Worm (Caenorhabditis elegans): ENCODE results near the gene kin-21.

DNA sequence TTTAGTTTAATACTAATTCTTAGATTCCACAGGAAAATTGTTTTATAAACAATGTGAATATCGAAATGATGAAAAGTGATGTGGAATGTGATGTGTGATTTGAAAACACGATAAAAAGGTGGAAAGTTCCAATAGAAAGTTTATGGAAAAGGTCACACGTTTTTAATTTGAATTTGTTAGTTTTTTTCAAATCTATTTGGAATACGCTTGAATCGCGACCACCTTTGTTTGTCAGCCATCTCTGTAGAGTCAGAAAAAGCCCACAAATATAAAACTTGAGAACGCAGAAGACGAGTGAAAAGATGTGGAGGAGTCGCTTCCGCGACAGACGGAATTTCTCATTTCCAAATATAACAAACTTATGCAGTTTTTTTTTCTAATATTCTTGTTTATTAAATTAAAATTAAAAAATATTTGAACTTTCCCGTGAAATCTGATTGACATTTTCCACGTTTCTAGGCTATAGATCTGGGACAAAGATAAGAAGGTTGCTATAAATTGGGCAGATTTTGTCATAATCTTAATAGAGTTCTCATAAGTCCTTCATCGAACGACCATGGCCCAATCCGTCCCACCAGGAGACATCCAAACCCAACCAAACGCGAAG lies 8.4 kb downstream of the kin-21 start, which contains the start of the genes kin-24 and msp-56:
- no peak for TF ChIP-seq ama-1 (optimal IDR thresholded peaks at IDR 0.05)
- TF ChIP-seq ceh-13 (GFP tag; optimal IDR thresholded peaks at IDR 0.05): no peak
- no peak for TF ChIP-seq F13C5.2 (tag; optimal IDR thresholded peaks at IDR 0.05)
- no peak for TF ChIP-seq B0310.2 (tag; optimal IDR thresholded peaks at IDR 0.05)
- TF ChIP-seq flt-1 (GFP tag; IDR thresholded peaks at IDR 0.05): no peak
- no peak for TF ChIP-seq hnd-1 (tag; optimal IDR thresholded peaks at IDR 0.05)
- TF ChIP-seq tbx-11 (GFP tag; IDR thresholded peaks at IDR 0.05): no peak
- no peak for TF ChIP-seq tra-4 (tag; optimal IDR thresholded peaks at IDR 0.05)
- no peak for TF ChIP-seq ets-7 (tag; optimal IDR thresholded peaks at IDR 0.05)
- TF ChIP-seq tbx-37 (GFP tag; conservative IDR thresholded peaks at IDR 0.05): no peak
- TF ChIP-seq pes-1 (GFP tag; IDR thresholded peaks at IDR 0.05): no peak
- TF ChIP-seq hmbx-1 (tag; optimal IDR thresholded peaks at IDR 0.05): no peak
- no peak for TF ChIP-seq aly-1 (tag; optimal IDR thresholded peaks at IDR 0.05)
